Fruit fly (Drosophila melanogaster): ENCODE results near the gene CG16978.

The CG16978 gene

DNA sequence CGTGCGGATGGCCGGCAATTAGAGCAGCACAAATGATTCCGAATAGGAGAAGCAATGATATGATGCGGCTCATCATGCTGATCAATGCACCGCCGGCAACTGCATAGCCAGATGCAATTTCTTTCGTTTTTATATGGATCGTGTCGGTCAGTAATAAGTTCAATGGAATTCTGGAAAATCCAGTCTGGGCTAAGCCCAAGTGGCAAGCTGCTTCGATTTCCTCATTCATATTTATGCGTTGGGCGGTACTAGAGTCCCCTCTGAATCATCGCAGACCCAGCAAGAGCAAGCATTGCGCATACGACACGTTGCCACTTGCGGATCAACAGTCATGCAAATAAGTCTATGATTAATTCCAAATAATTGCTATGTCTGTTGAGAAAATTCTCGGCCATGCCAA is at the start of gene CG16978:
Gene CG16978, minus strand, starts transcription at position 101 of the 400 bp plus-strand sequence.
- no peak for TF ChIP-seq CG8478 (optimal IDR thresholded peaks at IDR 0.05)
- TF ChIP-seq CTCF (optimal IDR thresholded peaks at IDR 0.05): no peak

dm6 chr2L:13191894-13192293 is 48.5 kb upstream of the CG16978 start, which contains the start of the genes CG16974 and Edem2:
Gene CG16974, minus strand, starts transcription at chr2L:13191979.
Gene Edem2, plus strand, starts transcription at chr2L:13192201.
- no peak for TF ChIP-seq CTCF (optimal IDR thresholded peaks at IDR 0.05)
- TF ChIP-seq CG8478 (optimal IDR thresholded peaks at IDR 0.05): no peak

DNA sequence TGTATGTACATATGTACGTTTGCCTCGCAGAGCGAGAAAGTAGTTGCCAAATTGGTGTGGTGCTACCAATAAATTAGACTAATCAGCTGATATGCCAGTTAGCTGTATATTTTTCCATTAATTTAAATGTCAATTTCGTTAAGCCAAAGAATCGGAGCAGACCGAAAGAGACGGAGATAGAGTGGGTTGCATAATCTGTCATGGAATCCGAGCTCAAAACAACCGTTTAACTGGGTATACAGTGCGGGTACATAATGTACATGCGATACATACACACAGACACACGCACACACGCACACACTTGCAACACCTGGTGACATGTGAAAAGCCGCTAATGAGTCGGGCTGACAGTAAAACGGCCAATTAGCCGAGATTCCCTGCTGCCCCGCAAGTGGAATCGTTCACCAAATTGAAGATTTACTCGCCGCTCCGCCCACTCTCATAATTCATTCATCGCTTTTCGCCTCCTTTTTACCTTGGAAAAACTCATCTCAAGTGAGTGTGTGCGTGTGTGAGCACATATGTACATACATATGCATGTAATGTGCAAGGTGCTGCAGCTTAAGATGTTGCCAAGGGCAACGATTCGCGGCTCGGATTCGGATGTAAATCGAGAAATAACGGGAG is 47.7 kb upstream of the CG16978 start:
- TF ChIP-seq CG8478 (optimal IDR thresholded peaks at IDR 0.05): no peak
- TF ChIP-seq CTCF (optimal IDR thresholded peaks at IDR 0.05): no peak

- no peak for TF ChIP-seq CTCF (optimal IDR thresholded peaks at IDR 0.05)
These were observed 47.1 kb upstream of the CG16978 start for dm6 chr2L:13190534-13190933.

dm6 chr2L:13183150-13183549 is 39.7 kb upstream of the CG16978 start, which contains the start of gene Rsph1:
Gene Rsph1, plus strand, starts transcription at chr2L:13183450.
- TF ChIP-seq CTCF (optimal IDR thresholded peaks at IDR 0.05): no peak
- no peak for TF ChIP-seq CG8478 (optimal IDR thresholded peaks at IDR 0.05)

dm6 chr2L:13182415-13182814 is 39.0 kb upstream of the CG16978 start, which contains the start of gene Mgat3:
Gene Mgat3, minus strand, starts transcription at chr2L:13182596.
- TF ChIP-seq CG8478 (optimal IDR thresholded peaks at IDR 0.05) (no peak), CTCF (optimal IDR thresholded peaks at IDR 0.05) (no peak)

DNA sequence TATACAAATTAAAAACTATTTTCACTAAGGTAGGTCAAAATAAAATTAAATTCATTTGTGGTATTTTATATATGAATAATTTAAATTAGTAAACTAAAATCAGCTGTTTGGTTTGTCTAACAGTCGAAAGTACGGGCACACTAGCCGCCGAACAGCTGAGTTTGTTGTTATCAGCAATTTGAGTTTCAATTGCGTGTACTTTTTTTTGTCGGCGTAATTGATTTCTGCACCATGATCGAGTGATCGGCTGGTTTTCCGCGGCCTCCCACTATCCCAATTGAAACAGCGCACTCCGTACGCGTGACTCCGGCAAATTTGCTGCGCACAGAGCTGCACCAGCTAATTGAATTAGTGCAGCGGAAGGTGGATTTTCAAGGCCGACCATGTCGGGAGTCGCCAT is 35.7 kb upstream of the CG16978 start, which contains the start of gene Alg7:
Gene Alg7, plus strand, starts transcription at position 153 of the 400 bp plus-strand sequence.
- TF ChIP-seq CTCF (optimal IDR thresholded peaks at IDR 0.05) (no peak), CG8478 (optimal IDR thresholded peaks at IDR 0.05) (no peak)

dm6 chr2L:13176701-13177249 is 33.4 kb upstream of the CG16978 start, which contains the start of the genes Sfmbt and CG5439:
Gene Sfmbt, minus strand, starts transcription at chr2L:13176785.
Gene CG5439, plus strand, starts transcription at chr2L:13177150.
- peak in 1 of 2 experiments; percentile 9 for TF ChIP-seq CTCF (optimal IDR thresholded peaks at IDR 0.05)
- no peak for TF ChIP-seq CG8478 (optimal IDR thresholded peaks at IDR 0.05)

DNA sequence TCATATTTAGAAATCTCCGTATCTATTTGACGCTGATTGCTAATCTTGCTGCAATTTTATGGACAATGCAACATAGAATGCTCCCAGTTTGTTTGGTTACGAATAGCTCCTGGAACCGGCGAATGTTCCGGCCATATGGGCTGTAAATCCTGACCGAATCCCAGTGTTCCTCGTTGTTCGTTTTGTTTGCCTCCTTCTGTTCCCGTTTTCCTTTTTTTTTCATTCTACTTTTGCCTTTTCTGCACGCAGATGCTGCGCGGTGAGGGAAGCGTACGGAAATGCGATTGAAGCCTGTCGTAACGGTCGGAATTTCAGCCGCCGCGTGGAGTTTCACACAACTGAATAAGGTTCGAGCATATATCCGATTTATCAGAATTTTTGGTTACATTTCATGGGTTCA is 32.7 kb upstream of the CG16978 start, which contains the start of gene CG43925:
Gene CG43925, plus strand, starts transcription at position 301 of the 400 bp plus-strand sequence.
- TF ChIP-seq CG8478 (optimal IDR thresholded peaks at IDR 0.05) (no peak), CTCF (optimal IDR thresholded peaks at IDR 0.05) (no peak)

DNA sequence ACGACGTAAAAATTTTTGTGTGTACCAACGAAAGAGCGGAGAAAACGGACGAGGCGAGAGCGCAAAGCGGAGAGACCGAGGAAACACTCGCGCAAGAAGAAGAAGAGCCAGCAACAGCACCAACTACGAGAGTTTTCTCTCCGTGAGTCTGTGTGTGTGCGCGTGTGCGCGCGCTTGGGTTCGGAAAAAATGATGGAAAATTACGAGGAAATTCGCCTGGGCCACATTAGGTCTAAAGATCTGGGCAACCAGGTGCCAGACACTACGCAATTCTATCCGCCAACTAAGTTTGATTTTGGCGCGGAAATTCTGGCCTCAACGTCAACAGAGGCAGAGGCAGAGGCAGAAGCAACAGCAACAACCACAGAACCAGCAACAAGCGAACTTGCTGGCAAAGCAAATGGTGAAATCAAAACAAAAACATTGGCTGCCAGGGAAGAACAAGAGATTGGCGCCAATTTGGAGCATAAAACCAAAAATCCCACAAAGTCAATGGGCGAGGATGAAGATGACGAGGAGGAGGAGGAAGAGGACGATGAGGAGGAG is 22.5 kb upstream of the CG16978 start, which contains the start of gene DnaJ-H:
Gene DnaJ-H, minus strand, starts transcription at position 271 of the 546 bp plus-strand sequence.
- TF ChIP-seq CG8478 (optimal IDR thresholded peaks at IDR 0.05): no peak
- no peak for TF ChIP-seq CTCF (optimal IDR thresholded peaks at IDR 0.05)

dm6 chr2L:13164994-13165801 is 21.8 kb upstream of the CG16978 start, which contains the start of gene Sirt1:
Gene Sirt1, plus strand, starts transcription at chr2L:13165564.
- TF ChIP-seq CTCF (optimal IDR thresholded peaks at IDR 0.05): no peak
- no peak for TF ChIP-seq CG8478 (optimal IDR thresholded peaks at IDR 0.05)

- no peak for TF ChIP-seq CTCF (optimal IDR thresholded peaks at IDR 0.05)
These were observed 16.8 kb upstream of the CG16978 start, which contains the start of gene kmg for dm6 chr2L:13160227-13160626. Gene kmg, plus strand, starts transcription at chr2L:13160527.

DNA sequence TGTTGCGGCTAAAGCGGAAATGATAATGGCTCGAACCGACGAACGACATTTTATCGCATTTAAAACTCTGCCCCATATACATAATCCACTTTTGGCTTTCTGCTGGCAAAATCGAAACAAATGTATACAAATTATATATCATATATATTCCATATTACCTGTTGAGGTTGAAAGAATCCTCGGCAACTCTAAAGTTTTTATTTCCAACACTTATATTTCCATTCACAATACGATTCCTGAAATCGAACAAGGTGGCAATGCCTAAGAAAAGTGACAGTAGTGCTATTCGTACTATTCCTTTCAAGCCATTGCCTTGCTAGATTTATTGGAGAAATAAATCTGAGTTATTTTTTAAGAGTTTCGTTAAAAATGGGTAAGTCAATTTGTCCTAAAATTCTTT is 15.1 kb upstream of the CG16978 start, which contains the start of gene Pk34A:
Gene Pk34A, plus strand, starts transcription at position 301 of the 400 bp plus-strand sequence.
- no peak for TF ChIP-seq CTCF (optimal IDR thresholded peaks at IDR 0.05)
- TF ChIP-seq CG8478 (optimal IDR thresholded peaks at IDR 0.05): no peak

dm6 chr2L:13157903-13158302 is 14.5 kb upstream of the CG16978 start:
- TF ChIP-seq CTCF (optimal IDR thresholded peaks at IDR 0.05): no peak
- TF ChIP-seq CG8478 (optimal IDR thresholded peaks at IDR 0.05): no peak

DNA sequence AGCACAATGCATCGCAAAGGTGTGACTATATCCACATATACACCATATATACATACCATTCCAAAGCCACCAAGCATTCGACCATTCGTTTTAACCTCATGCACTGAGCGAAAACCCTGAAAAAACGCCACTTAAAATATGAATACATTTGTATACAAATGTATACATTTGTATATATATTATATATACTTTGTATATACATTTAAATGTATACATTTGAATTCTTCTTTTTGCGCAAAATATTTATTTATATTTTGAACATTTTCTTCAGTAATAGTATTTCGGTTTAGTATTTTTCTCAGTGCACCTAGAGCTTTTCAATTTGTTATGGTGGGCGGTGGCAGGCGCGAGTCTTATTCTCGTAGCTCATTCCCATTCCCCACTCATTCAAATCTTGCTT is 12.9 kb upstream of the CG16978 start:
- TF ChIP-seq CTCF (optimal IDR thresholded peaks at IDR 0.05) (no peak), CG8478 (optimal IDR thresholded peaks at IDR 0.05) (no peak)
